Fruit fly (Drosophila melanogaster): Measurements from ENCODE around the gene Myt1.

DNA sequence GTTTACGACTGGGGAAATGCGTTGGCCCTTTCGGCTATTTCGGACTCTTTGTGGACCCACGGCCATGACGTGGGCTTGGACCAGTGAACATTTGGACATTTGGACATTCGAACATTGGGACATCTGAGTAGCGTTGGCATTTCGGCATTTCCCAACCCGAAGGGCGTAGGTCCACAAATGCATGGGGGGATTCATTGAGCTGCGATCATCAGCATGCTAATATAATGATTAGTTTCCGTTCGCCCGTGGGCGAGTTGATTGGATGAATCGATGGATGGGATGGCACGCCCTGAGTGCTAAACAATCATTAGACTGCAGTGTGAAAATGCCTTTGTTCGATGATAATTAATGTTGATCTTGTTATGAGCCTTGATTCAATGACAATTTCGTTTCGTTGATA lies 8.1 kb upstream of the Myt1 start:
- TF ChIP-seq Clk (GFP tag; optimal IDR thresholded peaks at IDR 0.05): no peak
- TF ChIP-seq kay (GFP tag; ENCODE audit: borderline replicate concordance): no peak
- TF ChIP-seq CG33017 (tag; optimal IDR thresholded peaks at IDR 0.05): no peak
